Fruit fly (Drosophila melanogaster): Measurements from ENCODE around the gene Lip1.

Lip1 gene

dm6 chr2L:10736993-10737756, 35.8 kb upstream of the Lip1 start, which contains the start of the genes Vha16-5 and CG12299 (continued):
- peak; percentile 39 for TF ChIP-seq CG6792 (GFP tag; optimal IDR thresholded peaks at IDR 0.05)
- peak; percentile 86 for TF ChIP-seq CG3919 (GFP tag; optimal IDR thresholded peaks at IDR 0.05)
- TF ChIP-seq Blimp-1 (GFP tag; optimal IDR thresholded peaks at IDR 0.05), result no peak
- peak; percentile 77 for TF ChIP-seq fkh (GFP tag; optimal IDR thresholded peaks at IDR 0.05)
- TF ChIP-seq CG6854 (GFP tag; optimal IDR thresholded peaks at IDR 0.05), result no peak
- peak; percentile 32 for TF ChIP-seq CG11902 (GFP tag; optimal IDR thresholded peaks at IDR 0.05)
- no peak for TF ChIP-seq pdm3 (GFP tag; optimal IDR thresholded peaks at IDR 0.05)
- peak; percentile 78 for TF ChIP-seq Hr4 (GFP tag; optimal IDR thresholded peaks at IDR 0.05)
- peak; percentile 79 for TF ChIP-seq CG6163 (GFP tag; IDR thresholded peaks at IDR 0.05)
- TF ChIP-seq CG15336 (GFP tag; IDR thresholded peaks at IDR 0.05), result peak; percentile 17; the same call in 1 of the 2 replicates
- no peak for TF ChIP-seq CG16779 (tag; optimal IDR thresholded peaks at IDR 0.05)
- TF ChIP-seq acj6 (GFP tag; optimal IDR thresholded peaks at IDR 0.05), result peak; percentile 73
- TF ChIP-seq Sox14 (GFP tag; optimal IDR thresholded peaks at IDR 0.05), result no peak

dm6 chr2L:10735923-10736322, 34.6 kb upstream of the Lip1 start, which contains the start of gene Nup107:
Gene Nup107 (minus strand): TSS chr2L:10736071.
- TF ChIP-seq Hr4 (GFP tag; optimal IDR thresholded peaks at IDR 0.05) (peak; percentile 11), Hr38 (GFP tag; optimal IDR thresholded peaks at IDR 0.05) (no peak), Eip78C (GFP tag) (peak; percentile 52), Eip93F (GFP tag; optimal IDR thresholded peaks at IDR 0.05) (no peak), CG16779 (tag; optimal IDR thresholded peaks at IDR 0.05) (no peak), CG11902 (GFP tag; optimal IDR thresholded peaks at IDR 0.05) (no peak), lz (GFP tag; optimal IDR thresholded peaks at IDR 0.05) (peak; percentile 7), CG6792 (GFP tag; optimal IDR thresholded peaks at IDR 0.05) (no peak), OdsH (GFP tag; optimal IDR thresholded peaks at IDR 0.05) (no peak), svp (GFP tag) (no peak), cyc (GFP tag; optimal IDR thresholded peaks at IDR 0.05) (peak; percentile 10), CG9139 (GFP tag; optimal IDR thresholded peaks at IDR 0.05) (no peak), CG6808 (GFP tag; optimal IDR thresholded peaks at IDR 0.05) (no peak), Sox14 (GFP tag; optimal IDR thresholded peaks at IDR 0.05) (no peak), CG31627 (GFP tag; optimal IDR thresholded peaks at IDR 0.05) (peak; percentile 1), CG3919 (GFP tag; optimal IDR thresholded peaks at IDR 0.05) (no peak), CG7368 (GFP tag; optimal IDR thresholded peaks at IDR 0.05) (no peak), CG11294 (GFP tag; IDR thresholded peaks at IDR 0.05) (no peak), CG6163 (GFP tag; IDR thresholded peaks at IDR 0.05) (0 out of 3 replicates have a peak, but pooled peaks have one; percentile 11), Lpt (GFP tag; optimal IDR thresholded peaks at IDR 0.05) (no peak), CG3032 (tag; optimal IDR thresholded peaks at IDR 0.05) (peak; percentile 19)

dm6 chr2L:10732343-10732808, 31.0 kb upstream of the Lip1 start, which contains the start of the genes EMC3 and Dpy-30L1:
Gene EMC3 (minus strand): TSS chr2L:10732423.
Gene Dpy-30L1 (plus strand): TSS chr2L:10732653.
- no peak for TF ChIP-seq fkh (GFP tag; optimal IDR thresholded peaks at IDR 0.05)
- peak; percentile 35 for TF ChIP-seq Sox14 (GFP tag; optimal IDR thresholded peaks at IDR 0.05)
- no peak for TF ChIP-seq ss (GFP tag; optimal IDR thresholded peaks at IDR 0.05)
- TF ChIP-seq Ets96B (tag; optimal IDR thresholded peaks at IDR 0.05), result peak; percentile 46
- TF ChIP-seq CG1621 (tag; optimal IDR thresholded peaks at IDR 0.05), result no peak
- TF ChIP-seq OdsH (GFP tag; optimal IDR thresholded peaks at IDR 0.05), result no peak
- TF ChIP-seq Met (GFP tag; optimal IDR thresholded peaks at IDR 0.05), result no peak
- TF ChIP-seq lz (GFP tag; optimal IDR thresholded peaks at IDR 0.05), result peak; percentile 48
- TF ChIP-seq Lpt (GFP tag; optimal IDR thresholded peaks at IDR 0.05), result no peak
- no peak for TF ChIP-seq Sox15 (GFP tag; optimal IDR thresholded peaks at IDR 0.05)
- no peak for TF ChIP-seq CG32006 (GFP tag; optimal IDR thresholded peaks at IDR 0.05)
- peak; percentile 35 for TF ChIP-seq Smox (GFP tag; optimal IDR thresholded peaks at IDR 0.05)
- no peak for TF ChIP-seq CG6854 (GFP tag; optimal IDR thresholded peaks at IDR 0.05)
- TF ChIP-seq esn (GFP tag; optimal IDR thresholded peaks at IDR 0.05), result peak; percentile 66
- TF ChIP-seq topi (GFP tag; optimal IDR thresholded peaks at IDR 0.05), result peak; percentile 50
- TF ChIP-seq cyc (GFP tag; optimal IDR thresholded peaks at IDR 0.05), result peak; percentile 43
- peak; percentile 47 for TF ChIP-seq Eip75B (GFP tag; optimal IDR thresholded peaks at IDR 0.05)
- TF ChIP-seq dsx (GFP tag; optimal IDR thresholded peaks at IDR 0.05; ENCODE audit: poor library complexity, severe bottlenecking), result no peak
- no peak for TF ChIP-seq dac (GFP tag; optimal IDR thresholded peaks at IDR 0.05)
- TF ChIP-seq Eip93F (GFP tag; optimal IDR thresholded peaks at IDR 0.05), result no peak
- TF ChIP-seq CG16779 (tag; optimal IDR thresholded peaks at IDR 0.05), result no peak
- peak; percentile 64 for TF ChIP-seq CG31627 (GFP tag; optimal IDR thresholded peaks at IDR 0.05)
- TF ChIP-seq eg (GFP tag; IDR thresholded peaks at IDR 0.05), result no peak
- TF ChIP-seq CG6163 (GFP tag; IDR thresholded peaks at IDR 0.05), result peak; percentile 17; the same call in 1 of the 3 replicates
- TF ChIP-seq svp (GFP tag), result no peak
- no peak for TF ChIP-seq Blimp-1 (GFP tag; optimal IDR thresholded peaks at IDR 0.05)
- TF ChIP-seq CG11294 (GFP tag; IDR thresholded peaks at IDR 0.05), result no peak
- TF ChIP-seq CG6276 (GFP tag; optimal IDR thresholded peaks at IDR 0.05), result no peak
- no peak for TF ChIP-seq Sox102F (GFP tag; optimal IDR thresholded peaks at IDR 0.05)
- peak; percentile 46 for TF ChIP-seq Ets21C (GFP tag; optimal IDR thresholded peaks at IDR 0.05)
- no peak for TF ChIP-seq vri (GFP tag; optimal IDR thresholded peaks at IDR 0.05)
